Worm (Caenorhabditis elegans): ENCODE measurements around the gene mcm-2.
A peak's percentile ranks its signal among the peaks of the same experiment; 100 is the strongest.

The mcm-2 gene

DNA sequence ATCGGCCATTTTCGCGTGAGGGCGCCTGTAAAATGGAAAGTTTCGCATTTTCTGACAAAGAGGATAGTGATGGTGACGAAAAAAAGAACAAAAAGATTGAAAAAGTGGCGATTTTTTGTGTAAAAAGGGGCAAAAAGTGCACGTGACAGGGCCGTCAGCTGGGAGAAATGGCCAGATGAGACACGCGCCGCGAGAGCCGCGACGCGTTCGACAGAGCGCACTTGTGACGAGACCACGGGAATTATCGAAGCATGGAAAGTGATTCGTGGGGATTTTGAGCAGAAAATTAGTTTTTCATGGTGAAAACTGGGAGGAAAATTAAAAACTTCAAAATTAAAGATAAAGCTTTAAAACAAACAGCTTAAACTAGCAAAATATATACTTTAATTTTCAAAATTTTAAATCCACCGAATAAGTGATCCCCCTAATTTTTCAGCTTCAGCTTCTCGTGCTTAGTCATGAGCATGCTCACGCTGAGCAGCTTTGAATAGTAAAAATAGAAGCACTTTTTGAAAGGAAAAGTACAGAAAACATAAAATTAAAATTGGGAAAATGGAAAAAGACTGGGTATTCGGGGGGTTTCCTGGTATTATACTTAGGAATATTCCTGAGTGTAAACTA is 38.8 kb downstream of the mcm-2 start, which contains the start of gene W03C9.5 (continued):
- TF ChIP-seq fkh-10 (GFP tag; optimal IDR thresholded peaks at IDR 0.05) (peak; percentile 81), mxl-3 (GFP tag; optimal IDR thresholded peaks at IDR 0.05) (peak; percentile 95), nhr-237 (tag; optimal IDR thresholded peaks at IDR 0.05) (no peak), nhr-48 (tag; optimal IDR thresholded peaks at IDR 0.05) (peak; percentile 61), ztf-7 (tag; optimal IDR thresholded peaks at IDR 0.05) (no peak), zip-11 (GFP tag; IDR thresholded peaks at IDR 0.05) (no peak), Y105C5A.15 (GFP tag; IDR thresholded peaks at IDR 0.05) (no peak), gei-8 (GFP tag; optimal IDR thresholded peaks at IDR 0.05) (no peak), sdz-12 (GFP tag; optimal IDR thresholded peaks at IDR 0.05) (peak; percentile 32), lin-15B (tag; optimal IDR thresholded peaks at IDR 0.05) (peak; percentile 81), ces-1 (GFP tag; optimal IDR thresholded peaks at IDR 0.05) (peak; percentile 35), lin-13 (GFP tag; optimal IDR thresholded peaks at IDR 0.05) (peak; percentile 97), mes-2 (tag; optimal IDR thresholded peaks at IDR 0.05; ENCODE audit: poor library complexity, severe bottlenecking) (peak; percentile 97), lin-39 (tag; optimal IDR thresholded peaks at IDR 0.05) (no peak), vab-7 (GFP tag; IDR thresholded peaks at IDR 0.05) (peak; percentile 93), lir-3 (tag; optimal IDR thresholded peaks at IDR 0.05) (peak; percentile 46), dve-1 (tag; optimal IDR thresholded peaks at IDR 0.05; ENCODE audit: insufficient read depth) (peak; percentile 97), lsy-2 (tag; optimal IDR thresholded peaks at IDR 0.05) (peak; percentile 84 to 94), ama-1 (optimal IDR thresholded peaks at IDR 0.05) (peak; percentile 75), aly-2 (tag; optimal IDR thresholded peaks at IDR 0.05) (no peak), spr-1 (tag; optimal IDR thresholded peaks at IDR 0.05) (peak; percentile 83), ZK337.2 (GFP tag; IDR thresholded peaks at IDR 0.05) (peak; percentile 64; the same call in 1 of the 2 replicates), pha-4 (GFP tag; IDR thresholded peaks at IDR 0.05) (peak; percentile 56; the same call in 1 of the 2 replicates), pha-4 (tag; optimal IDR thresholded peaks at IDR 0.05) (no peak), snpc-1.2 (GFP tag; IDR thresholded peaks at IDR 0.05) (no peak), lim-7 (GFP tag; IDR thresholded peaks at IDR 0.05) (peak; percentile 70; the same call in 1 of the 2 replicates), ceh-44 (GFP tag; IDR thresholded peaks at IDR 0.05) (peak; percentile 84), R02D3.7 (tag; optimal IDR thresholded peaks at IDR 0.05) (no peak), F49E8.2 (tag; optimal IDR thresholded peaks at IDR 0.05; ENCODE audit: borderline replicate concordance) (no peak), zip-2 (tag; optimal IDR thresholded peaks at IDR 0.05) (peak; percentile 20), T20F7.1 (GFP tag; optimal IDR thresholded peaks at IDR 0.05) (peak; percentile 91), Y5F2A.4 (GFP tag; optimal IDR thresholded peaks at IDR 0.05) (no peak), cey-2 (tag; optimal IDR thresholded peaks at IDR 0.05; ENCODE audit: borderline replicate concordance, insufficient read depth) (peak; percentile 13), Y75B8A.6 (GFP tag; IDR thresholded peaks at IDR 0.05) (peak; percentile 85; the same call in 1 of the 2 replicates), hlh-11 (tag; optimal IDR thresholded peaks at IDR 0.05) (peak; percentile 100), daf-16 (GFP tag; optimal IDR thresholded peaks at IDR 0.05) (peak in 1 of 2 experiments; percentile 14), daf-16 (tag; optimal IDR thresholded peaks at IDR 0.05) (peak; percentile 52), ceh-62 (tag; optimal IDR thresholded peaks at IDR 0.05) (no peak), zag-1 (tag; optimal IDR thresholded peaks at IDR 0.05) (no peak), nhr-10 (tag; optimal IDR thresholded peaks at IDR 0.05) (peak; percentile 64), dmd-9 (GFP tag; IDR thresholded peaks at IDR 0.05) (peak; percentile 93), D1046.2 (GFP tag; IDR thresholded peaks at IDR 0.05) (peak; percentile 83; the same call in 1 of the 2 replicates), daf-8 (GFP tag; IDR thresholded peaks at IDR 0.05) (no peak), nhr-102 (tag; optimal IDR thresholded peaks at IDR 0.05) (peak; percentile 65), php-3 (GFP tag; IDR thresholded peaks at IDR 0.05) (0 out of 2 replicates have a peak, but pooled peaks have one; percentile 15), hif-1 (tag; optimal IDR thresholded peaks at IDR 0.05) (peak; percentile 52 to 95), T26A8.4 (GFP tag; IDR thresholded peaks at IDR 0.05) (peak; percentile 62), hlh-30 (tag; optimal IDR thresholded peaks at IDR 0.05; ENCODE audit: insufficient read depth) (peak; percentile 99), ztf-11 (tag; optimal IDR thresholded peaks at IDR 0.05) (no peak), zfp-2 (tag; optimal IDR thresholded peaks at IDR 0.05) (peak; percentile 82)
